Worm (Caenorhabditis elegans) whole organism, late embryonic: Measurements from ENCODE around the gene gipc-1.

ENCODE experiments used
- C08G9.2 ChIP-seq: sonication (generic microtip); optimal IDR thresholded peaks from 2 replicates; lab custom pipeline; 2016; ENCODE audit warnings: mild to moderate bottlenecking, missing genetic modification characterization, moderate library complexity, missing compliant biosample characterization
- F13H6.1 ChIP-seq: sonication (generic microtip); optimal IDR thresholded peaks from 2 replicates; lab custom pipeline; 2016; ENCODE audit warnings: missing genetic modification characterization, missing compliant biosample characterization
- K09A11.1 ChIP-seq: sonication (generic microtip); optimal IDR thresholded peaks from 2 replicates; lab custom pipeline; 2017; ENCODE audit warnings: antibody characterized with exemption, mild to moderate bottlenecking, missing genetic modification characterization, missing compliant biosample characterization; ENCODE audit not compliant: insufficient read depth
- T23F11.4 ChIP-seq: fragments of 200-800 bp; sonication (Bioruptor generic); optimal IDR thresholded peaks from 2 replicates; lab custom pipeline; 2018; ENCODE audit warnings: mild to moderate bottlenecking, missing genetic modification characterization, missing compliant biosample characterization
- ceh-18 ChIP-seq: sonication (generic microtip); optimal IDR thresholded peaks from 2 replicates; lab custom pipeline; 2016; ENCODE audit warnings: missing genetic modification characterization, missing compliant biosample characterization
- ceh-2 ChIP-seq: sonication (generic microtip); optimal IDR thresholded peaks from 2 replicates; lab custom pipeline; 2016; ENCODE audit warnings: missing genotype, missing genetic modification characterization, missing compliant biosample characterization
- ceh-30 ChIP-seq: fragments of 150-350 bp; optimal IDR thresholded peaks from 2 replicates; lab custom pipeline; 2014; ENCODE audit warnings: missing biosample characterization, missing genetic modification characterization
- ceh-31 ChIP-seq: sonication (generic microtip); optimal IDR thresholded peaks from 2 replicates; lab custom pipeline; 2016; ENCODE audit warnings: missing genetic modification characterization, missing compliant biosample characterization
- ceh-48 ChIP-seq: sonication (generic microtip); optimal IDR thresholded peaks from 2 replicates; lab custom pipeline; 2016; ENCODE audit warnings: missing genetic modification characterization, inconsistent platforms, missing compliant biosample characterization
- ceh-6 ChIP-seq: fragments of 200-800 bp; sonication (Bioruptor generic); optimal IDR thresholded peaks from 2 replicates; lab custom pipeline; 2018; ENCODE audit warnings: mild to moderate bottlenecking, missing genetic modification characterization, missing compliant biosample characterization
- ceh-9 ChIP-seq: sonication (generic microtip); optimal IDR thresholded peaks from 2 replicates; lab custom pipeline; 2016; ENCODE audit warnings: mild to moderate bottlenecking, missing genetic modification characterization, inconsistent platforms, missing compliant biosample characterization
- dmd-4 ChIP-seq: sonication (generic microtip); optimal IDR thresholded peaks from 2 replicates; lab custom pipeline; 2016; ENCODE audit warnings: borderline replicate concordance, missing genetic modification characterization, missing compliant biosample characterization
- dve-1 ChIP-seq: sonication (generic microtip); optimal IDR thresholded peaks from 2 replicates; lab custom pipeline; 2017; ENCODE audit warnings: antibody characterized with exemption, mild to moderate bottlenecking, missing genetic modification characterization, missing compliant biosample characterization
- elt-2 ChIP-seq: sonication (generic microtip); optimal IDR thresholded peaks from 2 replicates; lab custom pipeline; 2016; ENCODE audit warnings: missing genetic modification reagents, missing genetic modification characterization, missing compliant biosample characterization
- ets-4 ChIP-seq: sonication (generic microtip); optimal IDR thresholded peaks from 2 replicates; lab custom pipeline; 2016; ENCODE audit warnings: missing genetic modification characterization, missing compliant biosample characterization
- hlh-15 ChIP-seq: sonication (generic microtip); optimal IDR thresholded peaks from 2 replicates; lab custom pipeline; 2016; ENCODE audit warnings: missing genetic modification characterization, missing compliant biosample characterization
- hlh-6 ChIP-seq: sonication (generic microtip); optimal IDR thresholded peaks from 2 replicates; lab custom pipeline; 2016; ENCODE audit warnings: missing genotype, missing genetic modification characterization, missing compliant biosample characterization
- hlh-8 ChIP-seq: sonication (generic microtip); optimal IDR thresholded peaks from 2 replicates; lab custom pipeline; 2016; ENCODE audit warnings: missing genotype, missing genetic modification characterization, missing compliant biosample characterization
- madf-2 ChIP-seq: sonication (generic microtip); optimal IDR thresholded peaks from 2 replicates; lab custom pipeline; 2017; ENCODE audit warnings: missing genetic modification characterization, missing compliant biosample characterization
- mec-3 ChIP-seq: sonication (generic microtip); optimal IDR thresholded peaks from 2 replicates; lab custom pipeline; 2016; ENCODE audit warnings: borderline replicate concordance, missing genetic modification characterization, missing compliant biosample characterization
- npax-4 ChIP-seq: sonication (generic microtip); optimal IDR thresholded peaks from 2 replicates; lab custom pipeline; 2016; ENCODE audit warnings: missing genetic modification characterization, missing compliant biosample characterization
- odd-2 ChIP-seq: sonication (generic microtip); optimal IDR thresholded peaks from 2 replicates; lab custom pipeline; 2017; ENCODE audit warnings: antibody characterized with exemption, mild to moderate bottlenecking, missing genetic modification characterization, missing compliant biosample characterization
- pag-3 ChIP-seq: sonication (generic microtip); optimal IDR thresholded peaks from 2 replicates; lab custom pipeline; 2016; ENCODE audit warnings: missing compliant biosample characterization, missing genetic modification characterization, borderline replicate concordance
- pax-1 ChIP-seq: fragments of 150-350 bp; optimal IDR thresholded peaks from 2 replicates; lab custom pipeline; 2014; ENCODE audit warnings: missing biosample characterization, missing genetic modification characterization
- pha-2 ChIP-seq: sonication (generic microtip); optimal IDR thresholded peaks from 2 replicates; lab custom pipeline; 2017; ENCODE audit warnings: mild to moderate bottlenecking, missing genetic modification characterization, missing compliant biosample characterization
- pros-1 ChIP-seq: fragments of 150-350 bp; optimal IDR thresholded peaks from 2 replicates; lab custom pipeline; 2014; ENCODE audit warnings: missing biosample characterization, missing genetic modification reagents, missing genetic modification characterization
- rnt-1 ChIP-seq: sonication (generic microtip); optimal IDR thresholded peaks from 2 replicates; lab custom pipeline; 2016; ENCODE audit warnings: missing genetic modification characterization, missing compliant biosample characterization
- sox-2 ChIP-seq: fragments of 200-800 bp; sonication (Bioruptor generic); IDR thresholded peaks from 2 replicates; pipeline ENCODE4 v1.3.6; 2022; ENCODE audit warnings: missing genetic modification reagents, missing genetic modification characterization, missing compliant biosample characterization
- sox-4 ChIP-seq: sonication (generic microtip); optimal IDR thresholded peaks from 2 replicates; lab custom pipeline; 2017; ENCODE audit warnings: mild to moderate bottlenecking, missing genetic modification characterization, inconsistent platforms, missing compliant biosample characterization
- ttx-3 ChIP-seq: sonication (generic microtip); optimal IDR thresholded peaks from 2 replicates; lab custom pipeline; 2016; ENCODE audit warnings: missing genetic modification reagents, missing genetic modification characterization, missing compliant biosample characterization
- unc-42 ChIP-seq: sonication (generic microtip); optimal IDR thresholded peaks from 2 replicates; lab custom pipeline; 2016; ENCODE audit warnings: missing genotype, missing genetic modification characterization, missing compliant biosample characterization
- unc-55 ChIP-seq: sonication (generic microtip); optimal IDR thresholded peaks from 2 replicates; lab custom pipeline; 2017; ENCODE audit warnings: missing biosample characterization, missing genetic modification reagents, missing genetic modification characterization
- zip-5 ChIP-seq: sonication (generic microtip); optimal IDR thresholded peaks from 2 replicates; lab custom pipeline; 2016; ENCODE audit warnings: missing genetic modification characterization, missing compliant biosample characterization

Gene gipc-1

DNA sequence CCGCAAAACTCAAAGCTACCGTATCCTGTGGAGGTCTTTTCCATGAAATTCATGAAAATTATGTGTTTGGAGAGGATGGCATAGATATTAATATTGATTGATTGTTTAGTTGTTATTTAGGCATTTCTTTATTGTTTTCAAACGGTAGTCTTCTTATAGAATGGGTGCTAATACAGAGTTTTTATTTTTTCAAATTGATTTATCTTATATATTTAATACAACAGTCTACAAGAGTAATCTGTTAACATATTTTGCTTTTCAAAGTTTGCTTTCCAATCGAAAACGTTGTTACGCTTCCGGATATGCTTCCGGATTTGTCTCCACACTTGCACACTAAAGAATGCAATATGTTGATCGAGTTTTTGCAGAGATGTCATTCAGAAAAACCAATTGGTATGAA, 3.8 kb upstream of the gipc-1 start, which contains the start of gene C35D10.17:
Gene C35D10.17 (plus strand): TSS at position 301 of the 400 bp plus-strand sequence.
- TF ChIP-seq dmd-4 (no peak), ttx-3 (no peak), F13H6.1 (tag; lab: Kevin White, UChicago) (no peak), madf-2 (tag; lab: Kevin White, UChicago) (no peak), odd-2 (tag; lab: Kevin White, UChicago) (no peak), pros-1 (no peak), dve-1 (no peak), hlh-8 (tag; lab: Kevin White, UChicago) (no peak), ceh-6 (GFP tag; lab: Kevin White, UChicago) (no peak), ceh-30 (tag; lab: Kevin White, UChicago) (no peak), sox-4 (tag; lab: Kevin White, UChicago) (no peak), npax-4 (tag; lab: Kevin White, UChicago) (no peak), zip-5 (tag; lab: Kevin White, UChicago) (no peak), pax-1 (tag; lab: Kevin White, UChicago) (no peak), hlh-6 (no peak)

DNA sequence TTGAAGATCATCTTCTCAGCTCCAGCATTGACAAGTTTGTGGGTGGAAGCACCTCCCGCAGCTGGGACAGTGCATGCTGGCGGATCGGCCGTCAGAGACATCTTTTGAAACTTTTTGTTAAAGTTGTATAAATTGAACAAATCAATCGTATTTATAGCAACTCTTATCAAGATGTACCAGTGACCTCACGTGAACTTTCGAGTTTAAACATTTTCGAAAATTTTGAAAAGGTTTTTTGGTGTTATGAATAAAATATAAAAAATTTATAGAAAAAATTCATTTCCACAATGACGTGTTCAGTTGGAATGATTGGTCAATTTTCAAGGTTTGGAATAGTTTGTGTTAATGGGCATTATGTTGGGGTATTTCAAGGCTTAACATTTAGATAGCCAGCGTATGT, 1.9 kb upstream of the gipc-1 start, which contains the start of the genes msd-4 and C35D10.3:
Gene msd-4 (minus strand): TSS at position 101 of the 400 bp plus-strand sequence.
Gene C35D10.3 (plus strand): TSS at position 279 of the 400 bp plus-strand sequence.
- no peak for TF ChIP-seq ceh-9 (tag; lab: Kevin White, UChicago)

DNA sequence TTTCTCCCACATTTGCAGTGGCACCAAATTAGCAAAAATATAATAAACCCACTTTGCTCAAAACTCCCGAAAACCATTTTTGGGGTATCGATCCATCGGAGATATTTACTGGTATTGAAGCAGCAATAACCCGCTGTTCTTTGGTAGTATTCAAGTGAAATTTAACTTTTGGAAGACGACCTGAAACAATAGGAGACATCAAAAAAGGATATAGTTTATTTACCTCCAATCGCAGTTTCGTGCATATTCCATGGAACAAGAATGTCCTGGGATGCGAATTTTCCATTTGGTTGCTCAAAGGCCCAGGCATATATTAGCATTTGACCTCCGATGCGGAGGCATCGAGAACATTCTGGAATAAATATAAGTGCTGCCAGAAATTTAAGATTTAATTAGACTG, 2.8 kb downstream of the gipc-1 start:
- no peak for TF ChIP-seq dve-1
- TF ChIP-seq ceh-48 (tag; lab: Kevin White, UChicago) = no peak
- no peak for TF ChIP-seq C08G9.2 (tag; lab: Kevin White, UChicago)
- no peak for TF ChIP-seq madf-2 (tag; lab: Kevin White, UChicago)
- no peak for TF ChIP-seq rnt-1 (tag; lab: Kevin White, UChicago)
- TF ChIP-seq T23F11.4 = no peak
- TF ChIP-seq ets-4 (tag; lab: Kevin White, UChicago) = no peak
- no peak for TF ChIP-seq pag-3 (tag; lab: Kevin White, UChicago)
- no peak for TF ChIP-seq unc-55
- TF ChIP-seq hlh-15 (tag; lab: Kevin White, UChicago) = no peak
- no peak for TF ChIP-seq pax-1 (tag; lab: Kevin White, UChicago)

DNA sequence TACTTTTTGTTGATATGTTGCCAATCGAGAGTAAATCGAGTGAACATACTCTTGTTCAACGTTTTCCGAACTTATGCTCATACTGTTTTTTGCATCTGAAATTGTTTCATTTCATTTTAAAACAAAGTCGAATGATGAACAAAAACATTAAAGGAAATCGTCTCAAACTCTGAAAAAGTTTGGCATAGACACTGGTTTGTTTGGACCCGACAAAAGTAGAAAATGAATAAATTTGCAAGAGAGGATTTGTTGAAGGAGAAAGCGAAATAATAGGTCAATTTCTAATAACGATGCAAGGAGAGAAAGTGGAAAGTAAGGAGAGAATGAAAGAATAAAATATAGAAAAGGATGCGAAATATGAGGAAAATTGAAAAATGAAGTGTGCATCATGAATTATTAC, 4.1 kb downstream of the gipc-1 start, which contains the start of gene C35D10.12:
Gene C35D10.12 (minus strand): TSS at position 101 of the 400 bp plus-strand sequence.
- no peak for TF ChIP-seq pax-1 (tag; lab: Kevin White, UChicago)
- TF ChIP-seq K09A11.1 = no peak
- TF ChIP-seq mec-3 (tag; lab: Kevin White, UChicago) = no peak
- TF ChIP-seq ets-4 (tag; lab: Kevin White, UChicago) = no peak
- TF ChIP-seq rnt-1 (tag; lab: Kevin White, UChicago) = no peak
- no peak for TF ChIP-seq npax-4 (tag; lab: Kevin White, UChicago)

DNA sequence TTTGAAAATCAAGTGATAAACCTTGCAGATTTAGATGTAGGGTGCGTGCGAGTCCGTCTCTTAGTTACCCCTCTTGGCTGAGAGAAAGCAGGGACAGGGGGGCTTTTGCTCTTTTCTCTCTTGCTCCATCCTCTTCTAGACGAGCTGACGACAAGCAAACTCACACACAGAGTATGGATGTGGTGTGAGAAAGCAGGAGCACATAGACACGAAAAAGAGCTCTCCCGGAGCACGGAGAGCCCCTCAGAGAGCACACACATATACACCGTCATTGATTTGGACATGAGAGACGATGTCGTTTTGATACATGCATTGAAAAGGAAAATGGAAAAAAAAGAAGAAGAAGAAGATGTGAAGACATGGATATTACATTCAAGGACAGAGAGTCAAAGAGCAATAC, 5.1 kb downstream of the gipc-1 start:
- TF ChIP-seq K09A11.1 = no peak
- no peak for TF ChIP-seq ttx-3
- TF ChIP-seq ceh-9 (tag; lab: Kevin White, UChicago) = no peak
- no peak for TF ChIP-seq sox-2 (GFP tag; lab: Robert Waterston, UW)
- TF ChIP-seq ceh-2 (tag; lab: Kevin White, UChicago) = no peak
- TF ChIP-seq ceh-31 (tag; lab: Kevin White, UChicago) = peak; percentile 24
- TF ChIP-seq ceh-18 = no peak
- TF ChIP-seq mec-3 (tag; lab: Kevin White, UChicago) = no peak

DNA sequence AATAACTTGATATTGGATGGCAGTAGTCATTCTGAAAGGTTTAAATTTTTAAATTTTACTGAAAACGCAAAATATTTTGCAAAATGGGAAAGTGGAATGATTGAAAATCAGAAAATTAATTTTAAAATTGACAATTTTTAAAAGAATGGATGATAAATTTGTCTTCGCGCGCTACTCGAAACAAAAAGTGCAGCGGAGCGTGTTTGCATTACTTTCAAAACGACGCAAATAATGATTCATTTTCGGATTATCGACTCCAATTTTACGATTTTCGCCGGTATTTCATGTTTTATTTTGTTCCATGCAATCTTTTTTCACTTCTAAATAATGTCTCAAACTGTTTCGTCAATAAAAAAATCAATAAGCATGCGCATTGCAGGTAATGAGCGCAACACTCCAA, 7.7 kb downstream of the gipc-1 start, which contains the start of the genes tost-1 and arx-6:
Gene tost-1 (minus strand): TSS at position 31 of the 400 bp plus-strand sequence.
Gene arx-6 (plus strand): TSS at position 378 of the 400 bp plus-strand sequence.
- TF ChIP-seq pha-2 (tag; lab: Kevin White, UChicago) (no peak), unc-42 (tag; lab: Kevin White, UChicago) (peak; percentile 22), elt-2 (tag; lab: Kevin White, UChicago) (peak; percentile 21)
- TF ChIP-seq, all 69 proteins: peak for 2
